Fruit fly (Drosophila melanogaster) whole organism, embryonic: ENCODE data around the gene kat-60L1.

Experiments used
- Antp ChIP-seq: fragments of 200-800 bp; sonication (Bioruptor generic); optimal IDR thresholded peaks from 3 replicates; lab custom pipeline; 2016; ENCODE audit warnings: missing biosample characterization, missing genetic modification characterization
- Asciz ChIP-seq: fragments of 200-800 bp; sonication (Bioruptor generic); optimal IDR thresholded peaks from 2 replicates; lab custom pipeline; 2017; ENCODE audit warnings: missing biosample characterization, mild to moderate bottlenecking, missing genetic modification characterization, missing genetic modification reagents
- Atf6 ChIP-seq: fragments of 200-800 bp; sonication (Bioruptor generic); IDR thresholded peaks from 2 replicates; pipeline ENCODE4 v1.3.6; 2022; ENCODE audit warnings: missing biosample characterization, missing genetic modification characterization
- Bteb2 ChIP-seq: fragments of 200-800 bp; sonication (Bioruptor generic); optimal IDR thresholded peaks from 2 replicates; lab custom pipeline; 2016; ENCODE audit warnings: missing biosample characterization, missing genetic modification characterization
- CG10959 ChIP-seq: fragments of 200-800 bp; sonication (Bioruptor generic); IDR thresholded peaks from 2 replicates; pipeline ENCODE4 v1.3.6; 2022; ENCODE audit warnings: missing biosample characterization, missing genetic modification characterization
- CG17186 ChIP-seq: fragments of 200-800 bp; sonication (Bioruptor generic); optimal IDR thresholded peaks from 3 replicates; lab custom pipeline; 2017; ENCODE audit warnings: missing biosample characterization, missing genetic modification reagents, missing genetic modification characterization
- CG17359 ChIP-seq: fragments of 200-800 bp; sonication (Bioruptor generic); optimal IDR thresholded peaks from 3 replicates; lab custom pipeline; 2018; ENCODE audit warnings: missing biosample characterization, mild to moderate bottlenecking, missing genetic modification characterization, moderate library complexity
- CG18476 ChIP-seq: fragments of 200-800 bp; sonication (Bioruptor generic); optimal IDR thresholded peaks from 2 replicates; lab custom pipeline; 2016; ENCODE audit warnings: missing biosample characterization, mild to moderate bottlenecking, missing genetic modification characterization
- CG30020 ChIP-seq: fragments of 200-800 bp; optimal IDR thresholded peaks from 2 replicates; lab custom pipeline; 2019; ENCODE audit warnings: missing biosample characterization, mild to moderate bottlenecking, missing genetic modification characterization, moderate library complexity
- CG4360 ChIP-seq: fragments of 200-800 bp; sonication (Bioruptor generic); IDR thresholded peaks from 2 replicates; pipeline ENCODE4 v1.3.6; 2022; ENCODE audit warnings: missing biosample characterization, missing genetic modification characterization
- CG5245 ChIP-seq: fragments of 200-800 bp; sonication (Bioruptor generic); optimal IDR thresholded peaks from 3 replicates; lab custom pipeline; 2016; ENCODE audit warnings: missing biosample characterization, missing genetic modification characterization
- CG6683 ChIP-seq: fragments of 200-800 bp; sonication (Bioruptor generic); optimal IDR thresholded peaks from 2 replicates; lab custom pipeline; 2017; ENCODE audit warnings: missing biosample characterization, mild to moderate bottlenecking, missing genetic modification characterization, missing genetic modification reagents
- CG6813 ChIP-seq: fragments of 200-800 bp; sonication (Bioruptor generic); optimal IDR thresholded peaks from 2 replicates; lab custom pipeline; 2017; ENCODE audit warnings: missing biosample characterization, missing genetic modification characterization, mild to moderate bottlenecking, moderate library complexity, missing genetic modification reagents
- CG7745 ChIP-seq: fragments of 200-800 bp; sonication (Bioruptor generic); optimal IDR thresholded peaks from 2 replicates; lab custom pipeline; 2018; ENCODE audit warnings: missing biosample characterization, mild to moderate bottlenecking, missing genetic modification characterization, moderate library complexity
- CG7963 ChIP-seq: fragments of 200-800 bp; sonication (Bioruptor generic); IDR thresholded peaks from 3 replicates; pipeline ENCODE4 v1.3.6; 2022; ENCODE audit warnings: missing biosample characterization, missing genetic modification characterization; ENCODE audit not compliant: partially characterized antibody
- CG9609 ChIP-seq: fragments of 200-800 bp; sonication (Bioruptor generic); optimal IDR thresholded peaks from 3 replicates; lab custom pipeline; 2016; ENCODE audit warnings: missing biosample characterization, missing genetic modification characterization
- Dll ChIP-seq: fragments of 200-800 bp; sonication (Bioruptor generic); IDR thresholded peaks from 4 replicates; pipeline ENCODE4 v1.3.6; 2022; ENCODE audit warnings: missing biosample characterization, missing genetic modification characterization; ENCODE audit not compliant: partially characterized antibody
- E2f1 ChIP-seq: fragments of 200-800 bp; sonication (Bioruptor generic); IDR thresholded peaks from 2 replicates; pipeline ENCODE4 v1.3.6; 2022; ENCODE audit warnings: missing biosample characterization, missing genetic modification characterization
- Gsc ChIP-seq: fragments of 200-800 bp; sonication (Bioruptor generic); IDR thresholded peaks from 2 replicates; pipeline ENCODE4 v1.3.6; 2022; ENCODE audit warnings: missing biosample characterization, missing genetic modification characterization
- Hmx ChIP-seq: fragments of 200-800 bp; sonication (Bioruptor generic); optimal IDR thresholded peaks from 2 replicates; lab custom pipeline; 2016; ENCODE audit warnings: missing biosample characterization, missing genetic modification characterization
- Hr3 ChIP-seq: fragments of 200-800 bp; sonication (Bioruptor generic); optimal IDR thresholded peaks from 3 replicates; lab custom pipeline; 2016; ENCODE audit warnings: missing biosample characterization, missing genetic modification characterization
- Meics ChIP-seq: fragments of 200-800 bp; sonication (Bioruptor generic); optimal IDR thresholded peaks from 2 replicates; lab custom pipeline; 2017; ENCODE audit warnings: missing biosample characterization, mild to moderate bottlenecking, missing genetic modification characterization
- NFAT ChIP-seq: fragments of 200-800 bp; sonication (Bioruptor generic); IDR thresholded peaks from 2 replicates; pipeline ENCODE4 v1.3.6; 2022; ENCODE audit warnings: missing biosample characterization, missing genetic modification characterization
- Scr ChIP-seq: fragments of 200-800 bp; sonication (Bioruptor generic); IDR thresholded peaks from 2 replicates; pipeline ENCODE4 v1.3.6; 2022; ENCODE audit warnings: missing biosample characterization, missing genetic modification characterization; ENCODE audit not compliant: partially characterized antibody
- Sox102F ChIP-seq: fragments of 200-800 bp; sonication (Bioruptor generic); optimal IDR thresholded peaks from 2 replicates; lab custom pipeline; 2018; ENCODE audit warnings: missing biosample characterization, mild to moderate bottlenecking, missing genetic modification characterization, moderate library complexity
- amos ChIP-seq: fragments of 200-800 bp; sonication (Bioruptor generic); IDR thresholded peaks from 2 replicates; pipeline ENCODE4 v1.3.6; 2022; ENCODE audit warnings: missing biosample characterization, missing genetic modification characterization; ENCODE audit not compliant: partially characterized antibody
- bigmax ChIP-seq: fragments of 200-800 bp; sonication (Bioruptor generic); optimal IDR thresholded peaks from 2 replicates; lab custom pipeline; 2018; ENCODE audit warnings: missing biosample characterization, mild to moderate bottlenecking, missing genetic modification characterization
- croc ChIP-seq: fragments of 200-800 bp; sonication (Bioruptor generic); conservative IDR thresholded peaks from 3 replicates; pipeline ENCODE4 v1.3.6; 2022; ENCODE audit warnings: missing biosample characterization, missing genetic modification characterization
- exex ChIP-seq: fragments of 200-800 bp; sonication (Bioruptor generic); optimal IDR thresholded peaks from 4 replicates; lab custom pipeline; 2018; ENCODE audit warnings: missing biosample characterization, mild to moderate bottlenecking, missing genetic modification characterization, moderate library complexity
- gcm ChIP-seq: fragments of 200-800 bp; sonication (Bioruptor generic); optimal IDR thresholded peaks from 2 replicates; lab custom pipeline; 2019; ENCODE audit warnings: missing biosample characterization, mild to moderate bottlenecking, missing genetic modification characterization, moderate library complexity
- gsb ChIP-seq: fragments of 200-800 bp; sonication (Bioruptor generic); IDR thresholded peaks from 2 replicates; pipeline ENCODE4 v1.3.6; 2022; ENCODE audit warnings: missing biosample characterization, missing genetic modification characterization
- hkb ChIP-seq, 2 experiments: fragments of 200-800 bp in 1 of 2; fragments of >200 bp in 1 of 2; sonication (Bioruptor generic) in 1 of 2; IDR thresholded peaks in 1 of 2; optimal IDR thresholded peaks in 1 of 2; 2 replicates each; pipeline versions ENCODE4 v1.3.6 to Lab custom; 2017 to 2022; ENCODE audit warnings: missing biosample characterization in 1 of 2, missing genetic modification characterization in 1 of 2
- jigr1 ChIP-seq: fragments of 200-800 bp; sonication (Bioruptor generic); IDR thresholded peaks from 3 replicates; pipeline ENCODE4 v1.3.6; 2022; ENCODE audit warnings: missing biosample characterization, missing genetic modification characterization
- jing ChIP-seq: fragments of 200-800 bp; sonication (Bioruptor generic); optimal IDR thresholded peaks from 2 replicates; lab custom pipeline; 2018; ENCODE audit warnings: missing biosample characterization, mild to moderate bottlenecking, missing genetic modification characterization
- lab ChIP-seq: fragments of 200-800 bp; sonication (Bioruptor generic); optimal IDR thresholded peaks from 3 replicates; lab custom pipeline; 2017; ENCODE audit warnings: missing biosample characterization, missing genetic modification characterization, mild to moderate bottlenecking, moderate library complexity, missing genetic modification reagents
- lilli ChIP-seq: fragments of 200-800 bp; sonication (Bioruptor generic); optimal IDR thresholded peaks from 3 replicates; lab custom pipeline; 2016; ENCODE audit warnings: missing biosample characterization, missing genetic modification characterization
- lmd ChIP-seq: fragments of 200-800 bp; sonication (Bioruptor generic); IDR thresholded peaks from 2 replicates; pipeline ENCODE4 v1.3.6; 2022; ENCODE audit warnings: missing biosample characterization, missing genetic modification characterization
- lov ChIP-seq, 2 experiments: fragments of 200-800 bp in 1 of 2; fragments of >200 bp in 1 of 2; sonication (Bioruptor generic) in 1 of 2; IDR thresholded peaks in 1 of 2; optimal IDR thresholded peaks in 1 of 2; 2 replicates in 1 of 2; 3 replicates in 1 of 2; pipeline versions ENCODE4 v1.3.6 to Lab custom; 2017 to 2022; ENCODE audit warnings: missing biosample characterization in 1 of 2, missing genetic modification characterization in 1 of 2
- nau ChIP-seq: fragments of 200-800 bp; sonication (Bioruptor generic); optimal IDR thresholded peaks from 3 replicates; lab custom pipeline; 2017; ENCODE audit warnings: missing biosample characterization, mild to moderate bottlenecking, missing genetic modification characterization, missing genetic modification reagents
- nerfin-1 ChIP-seq: fragments of 200-800 bp; sonication (Bioruptor generic); optimal IDR thresholded peaks from 3 replicates; lab custom pipeline; 2019; ENCODE audit warnings: missing biosample characterization, mild to moderate bottlenecking, missing genetic modification characterization, moderate library complexity
- oc ChIP-seq: fragments of 200-800 bp; sonication (Bioruptor generic); optimal IDR thresholded peaks from 2 replicates; lab custom pipeline; 2018; ENCODE audit warnings: missing biosample characterization, mild to moderate bottlenecking, missing genetic modification characterization, moderate library complexity
- pho ChIP-seq: fragments of 200-800 bp; sonication (Bioruptor generic); optimal IDR thresholded peaks from 2 replicates; lab custom pipeline; 2016; ENCODE audit warnings: missing biosample characterization, missing genetic modification characterization
- rib ChIP-seq: fragments of 200-800 bp; sonication (Bioruptor generic); IDR thresholded peaks from 2 replicates; pipeline ENCODE4 v1.3.6; 2022; ENCODE audit warnings: missing biosample characterization, missing genetic modification characterization
- run ChIP-seq: fragments of 200-800 bp; sonication (Bioruptor generic); optimal IDR thresholded peaks from 3 replicates; lab custom pipeline; 2018; ENCODE audit warnings: missing biosample characterization, mild to moderate bottlenecking, missing genetic modification characterization
- scrt ChIP-seq: fragments of 200-800 bp; sonication (Bioruptor generic); optimal IDR thresholded peaks from 2 replicates; lab custom pipeline; 2018; ENCODE audit warnings: missing biosample characterization, mild to moderate bottlenecking, missing genetic modification characterization, moderate library complexity
- sima ChIP-seq: fragments of 200-800 bp; sonication (Bioruptor generic); optimal IDR thresholded peaks from 2 replicates; lab custom pipeline; 2016; ENCODE audit warnings: missing biosample characterization, missing genetic modification characterization
- stwl ChIP-seq: fragments of 200-800 bp; sonication (Bioruptor generic); optimal IDR thresholded peaks from 3 replicates; lab custom pipeline; 2018; ENCODE audit warnings: missing biosample characterization, mild to moderate bottlenecking, missing genetic modification characterization, moderate library complexity
- ttk ChIP-seq: fragments of 200-800 bp; sonication (Bioruptor generic); IDR thresholded peaks from 2 replicates; pipeline ENCODE4 v2.1.2; 2022; ENCODE audit warnings: missing biosample characterization, missing genetic modification characterization
- tx ChIP-seq: fragments of 200-800 bp; sonication (Bioruptor generic); optimal IDR thresholded peaks from 2 replicates; lab custom pipeline; 2016; ENCODE audit warnings: missing biosample characterization, missing genetic modification characterization

Gene kat-60L1

dm6 chr3R:5824456-5824855 lies 42.9 kb downstream of the kat-60L1 start, which contains the start of the genes Sec20 and dgrn (continued):
- TF ChIP-seq Hr3 (GFP tag; lab: Kevin White, UChicago) (peak; percentile 73), Antp (GFP tag; lab: Kevin White, UChicago) (no peak), ttk (GFP tag; lab: Robert Waterston, UW) (0 out of 2 replicates have a peak, but pooled peaks have one; percentile 26), Hmx (GFP tag; lab: Kevin White, UChicago) (no peak), jigr1 (GFP tag; lab: Robert Waterston, UW) (no peak), Asciz (GFP tag; lab: Kevin White, UChicago) (no peak), pho (GFP tag; lab: Kevin White, UChicago) (peak; percentile 29), CG9609 (GFP tag; lab: Kevin White, UChicago) (peak; percentile 37), CG7745 (tag; lab: Kevin White, UChicago) (no peak), nerfin-1 (tag; lab: Kevin White, UChicago) (peak; percentile 60), Sox102F (GFP tag; lab: Kevin White, UChicago) (peak; percentile 68), CG6813 (no peak), E2f1 (peak; percentile 42), CG17359 (peak; percentile 29), Gsc (GFP tag; lab: Robert Waterston, UW) (no peak), hkb (optimal IDR thresholded peaks at IDR 0.05; lab: Kevin White, UChicago) (no peak), hkb (GFP tag; IDR thresholded peaks at IDR 0.05; lab: Robert Waterston, UW) (peak; percentile 46; the same call in 1 of the 2 replicates), gcm (GFP tag; lab: Kevin White, UChicago) (peak; percentile 61), CG4360 (no peak), Scr (GFP tag; lab: Robert Waterston, UW) (peak; percentile 97), Atf6 (GFP tag; lab: Robert Waterston, UW) (no peak), jing (GFP tag; lab: Kevin White, UChicago) (no peak), exex (tag; lab: Kevin White, UChicago) (peak; percentile 56), lilli (GFP tag; lab: Kevin White, UChicago) (peak; percentile 76), amos (GFP tag; lab: Robert Waterston, UW) (peak; percentile 95), CG6683 (no peak), lmd (GFP tag; lab: Robert Waterston, UW) (peak; percentile 30; the same call in 1 of the 2 replicates), CG5245 (GFP tag; lab: Kevin White, UChicago) (peak; percentile 27), Meics (GFP tag; lab: Kevin White, UChicago) (peak; percentile 46), lov (optimal IDR thresholded peaks at IDR 0.05; lab: Kevin White, UChicago) (no peak), lov (GFP tag; IDR thresholded peaks at IDR 0.05; lab: Robert Waterston, UW) (no peak), CG7963 (peak; percentile 84), nau (no peak), rib (GFP tag; lab: Robert Waterston, UW) (no peak), bigmax (GFP tag; lab: Kevin White, UChicago) (no peak), stwl (tag; lab: Kevin White, UChicago) (peak; percentile 90), scrt (GFP tag; lab: Kevin White, UChicago) (no peak), Dll (GFP tag; lab: Robert Waterston, UW) (peak; percentile 96), gsb (GFP tag; lab: Robert Waterston, UW) (no peak), NFAT (GFP tag; lab: Robert Waterston, UW) (peak; percentile 74), croc (GFP tag; lab: Robert Waterston, UW) (no peak), CG10959 (peak; percentile 28; the same call in 1 of the 2 replicates), sima (GFP tag; lab: Kevin White, UChicago) (no peak), lab (GFP tag; lab: Kevin White, UChicago) (peak; percentile 71), oc (tag; lab: Kevin White, UChicago) (peak; percentile 26), Bteb2 (GFP tag; lab: Kevin White, UChicago) (peak; percentile 18), tx (GFP tag; lab: Kevin White, UChicago) (no peak), run (no peak), CG18476 (GFP tag; lab: Kevin White, UChicago) (peak; percentile 52), CG17186 (peak; percentile 28), CG30020 (peak; percentile 78)
